Worm (Caenorhabditis elegans) whole organism, L3 larva: Measurements from ENCODE around the gene C50B6.9.

Source experiments
- ZK546.5 ChIP-seq: sonication (generic microtip); optimal IDR thresholded peaks from 2 replicates; lab custom pipeline; 2017; ENCODE audit warnings: missing biosample characterization, missing genetic modification characterization
- ama-1 ChIP-seq: fragments of 150-350 bp; optimal IDR thresholded peaks from 2 replicates; lab custom pipeline; 2018
- elt-2 ChIP-seq: sonication (generic microtip); optimal IDR thresholded peaks from 2 replicates; lab custom pipeline; 2016; ENCODE audit warnings: missing genetic modification reagents, mild to moderate bottlenecking, missing genetic modification characterization, missing compliant biosample characterization
- fkh-10 ChIP-seq: sonication (generic microtip); optimal IDR thresholded peaks from 2 replicates; lab custom pipeline; 2017; ENCODE audit warnings: missing biosample characterization, missing genetic modification reagents, missing genetic modification characterization
- lin-15B ChIP-seq: fragments of 150-350 bp; optimal IDR thresholded peaks from 2 replicates; lab custom pipeline; 2014; ENCODE audit warnings: missing biosample characterization, missing genetic modification characterization
- nhr-11 ChIP-seq: fragments of 150-350 bp; optimal IDR thresholded peaks from 2 replicates; lab custom pipeline; 2014; ENCODE audit warnings: missing biosample characterization, missing genetic modification characterization
- nhr-12 ChIP-seq: fragments of 150-350 bp; optimal IDR thresholded peaks from 2 replicates; lab custom pipeline; 2014; ENCODE audit warnings: missing biosample characterization, missing genetic modification characterization
- nhr-237 ChIP-seq: fragments of 150-350 bp; optimal IDR thresholded peaks from 2 replicates; lab custom pipeline; 2014; ENCODE audit warnings: missing biosample characterization, missing genetic modification characterization
- nhr-77 ChIP-seq: fragments of 150-350 bp; optimal IDR thresholded peaks from 2 replicates; lab custom pipeline; 2014; ENCODE audit warnings: missing biosample characterization, missing genetic modification characterization
- pha-4 ChIP-seq: fragments of 150-350 bp; optimal IDR thresholded peaks from 2 replicates; lab custom pipeline; 2014; ENCODE audit warnings: missing biosample characterization, missing genetic modification reagents, missing genetic modification characterization
- ztf-4 ChIP-seq: fragments of 150-350 bp; optimal IDR thresholded peaks from 2 replicates; lab custom pipeline; 2014; ENCODE audit warnings: missing biosample characterization, missing genetic modification characterization

DNA sequence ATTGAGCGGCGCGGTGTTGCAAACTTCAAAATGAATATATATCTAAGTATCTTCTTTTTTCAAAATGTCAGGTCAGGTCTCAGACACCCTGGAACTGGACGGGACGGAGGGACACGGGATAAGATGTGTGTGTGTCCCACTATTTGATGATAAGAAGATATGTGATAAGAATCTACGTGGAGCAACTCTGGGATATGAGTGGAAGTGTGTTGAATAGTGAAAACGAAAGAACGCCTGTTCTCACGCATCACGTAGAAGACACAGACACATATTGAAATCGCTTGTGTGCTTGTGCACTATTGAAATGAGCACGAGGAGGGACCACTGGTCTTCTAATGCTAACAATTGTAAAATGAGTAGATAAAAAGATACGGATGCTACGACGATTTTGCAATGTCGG, 40.3 kb upstream of the C50B6.9 start, which contains the start of gene uig-1:
- TF ChIP-seq ama-1 (lab: Kevin White, UChicago) (no peak), pha-4 (tag; lab: Kevin White, UChicago) (no peak), ZK546.5 (tag; lab: Kevin White, UChicago) (no peak), nhr-237 (tag; lab: Kevin White, UChicago) (no peak), nhr-11 (tag; lab: Kevin White, UChicago) (no peak), ztf-4 (tag; lab: Kevin White, UChicago) (no peak), fkh-10 (GFP tag; lab: Kevin White, UChicago) (no peak), nhr-77 (tag; lab: Kevin White, UChicago) (no peak), nhr-12 (tag; lab: Kevin White, UChicago) (no peak), lin-15B (tag; lab: Kevin White, UChicago) (no peak), elt-2 (tag; lab: Kevin White, UChicago) (no peak)
